Worm (Caenorhabditis elegans): ENCODE data around the gene C44H4.8.

Gene C44H4.8

DNA sequence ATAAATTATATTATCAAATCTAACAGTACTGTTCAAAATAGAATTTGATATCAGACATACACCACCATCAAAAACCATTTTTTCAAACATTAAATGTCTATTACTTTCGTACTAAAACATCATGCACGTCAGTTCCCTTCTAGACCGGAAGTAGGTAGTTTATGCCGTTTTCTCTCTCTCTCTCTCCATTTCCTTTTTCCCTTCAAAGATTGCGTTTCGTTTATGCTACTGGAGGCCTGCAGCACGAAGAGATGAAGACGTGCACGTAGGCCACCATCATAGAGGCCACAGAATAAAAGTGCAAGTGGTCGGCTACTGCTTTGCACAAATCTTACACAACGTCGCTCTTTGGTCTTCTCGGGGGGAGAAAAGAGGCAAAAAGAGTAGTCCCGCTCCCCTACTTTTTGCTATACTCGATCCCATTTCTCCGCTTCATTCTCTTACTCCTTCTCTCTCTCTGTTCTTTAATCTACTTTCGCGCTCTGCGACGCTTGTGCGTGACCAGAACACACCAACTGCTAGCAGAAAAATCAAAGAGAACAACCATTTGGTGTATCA, 33.4 kb upstream of the C44H4.8 start (continued):
- TF ChIP-seq daf-16 (GFP tag; optimal IDR thresholded peaks at IDR 0.05), result no peak
- peak; percentile 53 for TF ChIP-seq daf-16 (tag; optimal IDR thresholded peaks at IDR 0.05)
- TF ChIP-seq tag-97 (GFP tag; IDR thresholded peaks at IDR 0.05), result no peak; the same call in 1 of the 2 replicates
- TF ChIP-seq pqm-1 (tag; optimal IDR thresholded peaks at IDR 0.05), result peak; percentile 2
- no peak for TF ChIP-seq F49E8.2 (tag; optimal IDR thresholded peaks at IDR 0.05; ENCODE audit: borderline replicate concordance)
- no peak for TF ChIP-seq unc-130 (GFP tag; optimal IDR thresholded peaks at IDR 0.05)
- peak; percentile 49 to 98 for TF ChIP-seq hif-1 (tag; optimal IDR thresholded peaks at IDR 0.05)
- no peak for TF ChIP-seq attf-4 (tag; optimal IDR thresholded peaks at IDR 0.05)
- TF ChIP-seq set-16 (GFP tag; IDR thresholded peaks at IDR 0.05), result peak; percentile 46
- TF ChIP-seq zfp-2 (tag; optimal IDR thresholded peaks at IDR 0.05), result no peak
- no peak for TF ChIP-seq lim-7 (GFP tag; IDR thresholded peaks at IDR 0.05)
- TF ChIP-seq rbr-2 (tag; optimal IDR thresholded peaks at IDR 0.05), result peak; percentile 70
- no peak for TF ChIP-seq sdz-12 (GFP tag; optimal IDR thresholded peaks at IDR 0.05)
- TF ChIP-seq aha-1 (tag), result peak; percentile 94
- peak; percentile 58 to 70 for TF ChIP-seq lsy-2 (tag; optimal IDR thresholded peaks at IDR 0.05)
- TF ChIP-seq ZK546.5 (tag; optimal IDR thresholded peaks at IDR 0.05), result no peak
- TF ChIP-seq tra-1 (GFP tag; IDR thresholded peaks at IDR 0.05), result peak; percentile 80
- peak; percentile 77; the same call in 1 of the 2 replicates for TF ChIP-seq dmd-6 (GFP tag; IDR thresholded peaks at IDR 0.05)
- TF ChIP-seq mdt-29 (GFP tag; IDR thresholded peaks at IDR 0.05), result no peak; the same call in 1 of the 2 replicates
- peak; percentile 54 for TF ChIP-seq F37D6.2 (tag; optimal IDR thresholded peaks at IDR 0.05)
- peak; percentile 18 for TF ChIP-seq nhr-28 (tag; optimal IDR thresholded peaks at IDR 0.05)
- TF ChIP-seq F44E2.7 (GFP tag; IDR thresholded peaks at IDR 0.05), result no peak
- no peak for TF ChIP-seq mes-2 (tag; optimal IDR thresholded peaks at IDR 0.05; ENCODE audit: poor library complexity, severe bottlenecking)
- TF ChIP-seq Y48G9A.11 (GFP tag; IDR thresholded peaks at IDR 0.05), result no peak
- TF ChIP-seq dmd-8 (GFP tag; IDR thresholded peaks at IDR 0.05), result 0 out of 2 replicates have a peak, but pooled peaks have one; percentile 56
- peak; percentile 55 to 71 for TF ChIP-seq mdl-1 (tag; optimal IDR thresholded peaks at IDR 0.05)
- peak; percentile 82 for TF ChIP-seq php-3 (GFP tag; IDR thresholded peaks at IDR 0.05)
- TF ChIP-seq zag-1 (tag; optimal IDR thresholded peaks at IDR 0.05), result no peak
- TF ChIP-seq mxl-3 (GFP tag; optimal IDR thresholded peaks at IDR 0.05), result no peak
- TF ChIP-seq egl-43 (GFP tag; IDR thresholded peaks at IDR 0.05), result peak; percentile 66
- TF ChIP-seq nhr-111 (GFP tag; optimal IDR thresholded peaks at IDR 0.05), result no peak
- no peak for TF ChIP-seq Y105C5A.15 (GFP tag; IDR thresholded peaks at IDR 0.05)
- no peak for TF ChIP-seq nhr-42 (GFP tag; IDR thresholded peaks at IDR 0.05)
- no peak for TF ChIP-seq T20F7.1 (GFP tag; optimal IDR thresholded peaks at IDR 0.05)
- TF ChIP-seq egl-27 (tag; optimal IDR thresholded peaks at IDR 0.05), result no peak
- no peak for TF ChIP-seq dmd-9 (GFP tag; IDR thresholded peaks at IDR 0.05)
- no peak for TF ChIP-seq lin-29 (GFP tag; IDR thresholded peaks at IDR 0.05)
- no peak for TF ChIP-seq ceh-62 (tag; optimal IDR thresholded peaks at IDR 0.05)
- TF ChIP-seq nhr-41 (GFP tag; IDR thresholded peaks at IDR 0.05), result no peak
- TF ChIP-seq mxl-2 (GFP tag; conservative IDR thresholded peaks at IDR 0.05), result no peak
- peak; percentile 24 for TF ChIP-seq ceh-32 (tag; optimal IDR thresholded peaks at IDR 0.05; ENCODE audit: poor library complexity)
- TF ChIP-seq ztf-11 (tag; optimal IDR thresholded peaks at IDR 0.05), result no peak
- no peak for TF ChIP-seq ztf-7 (tag; optimal IDR thresholded peaks at IDR 0.05)
- TF ChIP-seq ceh-28 (tag; optimal IDR thresholded peaks at IDR 0.05), result no peak
- peak; percentile 86 for TF ChIP-seq ctbp-1 (GFP tag; IDR thresholded peaks at IDR 0.05)
- TF ChIP-seq snpc-1.2 (GFP tag; IDR thresholded peaks at IDR 0.05), result no peak
- no peak for TF ChIP-seq R02D3.7 (tag; optimal IDR thresholded peaks at IDR 0.05)
- no peak for TF ChIP-seq lin-39 (tag; optimal IDR thresholded peaks at IDR 0.05)
- TF ChIP-seq duxl-1 (tag; optimal IDR thresholded peaks at IDR 0.05; ENCODE audit: poor library complexity), result no peak
- peak; percentile 68 for TF ChIP-seq fkh-10 (GFP tag; optimal IDR thresholded peaks at IDR 0.05)
- no peak for TF ChIP-seq spr-3 (GFP tag; optimal IDR thresholded peaks at IDR 0.05)
